Fruit fly (Drosophila melanogaster) Kc167 (cell line): ENCODE results near the gene trol.

Experiments used
- Myc ChIP-seq: fragments of >200 bp; optimal IDR thresholded peaks from 2 replicates; lab custom pipeline; 2017; ENCODE audit warnings: missing external identifiers
- Sin3A ChIP-seq: fragments of >200 bp; optimal IDR thresholded peaks from 2 replicates; lab custom pipeline; 2018; ENCODE audit warnings: missing external identifiers
- h ChIP-seq: fragments of >200 bp; optimal IDR thresholded peaks from 3 replicates; lab custom pipeline; 2018; ENCODE audit warnings: missing external identifiers
- insv ChIP-seq: fragments of >200 bp; optimal IDR thresholded peaks from 3 replicates; lab custom pipeline; 2018; ENCODE audit warnings: missing external identifiers
- psq ChIP-seq: fragments of >200 bp; optimal IDR thresholded peaks from 2 replicates; lab custom pipeline; 2017; ENCODE audit warnings: missing external identifiers
- ttk ChIP-seq: sonication (Bioruptor generic); optimal IDR thresholded peaks from 2 replicates; lab custom pipeline; 2017; ENCODE audit warnings: missing external identifiers

dm6 chrX:2534951-2535693, 10.1 kb downstream of the trol start:
- TF ChIP-seq psq (lab: Kevin White, UChicago) (no peak), Myc (lab: Kevin White, UChicago) (no peak), h (lab: Kevin White, UChicago) (no peak), Sin3A (no peak), ttk (lab: Kevin White, UChicago) (no peak), insv (lab: Kevin White, UChicago) (no peak)
